Worm (Caenorhabditis elegans): Measurements from ENCODE around the gene F26G1.11.

ce11 chrII:4759835-4760234, 17.1 kb upstream of the F26G1.11 start:
- TF ChIP-seq lin-15B (tag; optimal IDR thresholded peaks at IDR 0.05) (no peak), unc-130 (GFP tag; optimal IDR thresholded peaks at IDR 0.05) (no peak), tag-97 (GFP tag; IDR thresholded peaks at IDR 0.05) (no peak), dmd-8 (GFP tag; IDR thresholded peaks at IDR 0.05) (no peak), attf-4 (tag; optimal IDR thresholded peaks at IDR 0.05) (no peak), zag-1 (tag; optimal IDR thresholded peaks at IDR 0.05) (no peak), madf-5 (GFP tag; IDR thresholded peaks at IDR 0.05) (no peak)

All from whole organism, L4 larva.